Fruit fly (Drosophila melanogaster): ENCODE data around the gene Cpr97Eb.

dm6 chr3R:27098638-27099037 is 7.7 kb upstream of the Cpr97Eb start:
- TF ChIP-seq CTCF (optimal IDR thresholded peaks at IDR 0.05) (peak; percentile 79 to 86), CG8478 (optimal IDR thresholded peaks at IDR 0.05) (no peak)
